Worm (Caenorhabditis elegans): ENCODE data around the gene clec-57.
A peak's percentile ranks its signal among the peaks of the same experiment; 100 is the strongest.

Gene clec-57

ce11 chrV:14421325-14421724 is 47.7 kb upstream of the clec-57 start, which contains the start of gene dhs-22:
dhs-22 (minus strand) TSS chrV:14421440.
- TF ChIP-seq ztf-3 (GFP tag; optimal IDR thresholded peaks at IDR 0.05): no peak
- no peak for TF ChIP-seq Y79H2A.3 (GFP tag; conservative IDR thresholded peaks at IDR 0.05)
- 0 out of 2 replicates have a peak, but pooled peaks have one; percentile 48 for TF ChIP-seq ceh-100 (GFP tag; IDR thresholded peaks at IDR 0.05)
- TF ChIP-seq hsf-1 (GFP tag; IDR thresholded peaks at IDR 0.05): peak; percentile 1; the same call in 1 of the 2 replicates
- peak; percentile 4 for TF ChIP-seq snpc-1.1 (tag; optimal IDR thresholded peaks at IDR 0.05; ENCODE audit: insufficient read depth)
- TF ChIP-seq ama-1 (optimal IDR thresholded peaks at IDR 0.05): no peak
- no peak for TF ChIP-seq ama-1 (GFP tag; optimal IDR thresholded peaks at IDR 0.05)
- TF ChIP-seq xnd-1 (tag; optimal IDR thresholded peaks at IDR 0.05): no peak
- no peak for TF ChIP-seq dpff-1 (tag; optimal IDR thresholded peaks at IDR 0.05)
- TF ChIP-seq hlh-12 (tag; optimal IDR thresholded peaks at IDR 0.05): no peak
- no peak for TF ChIP-seq rec-8 (tag; optimal IDR thresholded peaks at IDR 0.05)
- no peak for TF ChIP-seq bed-1 (GFP tag; IDR thresholded peaks at IDR 0.05)
- no peak for TF ChIP-seq ztf-6 (GFP tag; IDR thresholded peaks at IDR 0.05)
- no peak for TF ChIP-seq sea-2 (GFP tag; IDR thresholded peaks at IDR 0.05)
- TF ChIP-seq hmg-1.2 (GFP tag; IDR thresholded peaks at IDR 0.05): 0 out of 2 replicates have a peak, but pooled peaks have one; percentile 17
- no peak for TF ChIP-seq mxl-1 (tag; optimal IDR thresholded peaks at IDR 0.05)
- no peak for TF ChIP-seq K11D2.4 (GFP tag; IDR thresholded peaks at IDR 0.05)
- TF ChIP-seq F57C9.4 (tag; optimal IDR thresholded peaks at IDR 0.05): no peak
- no peak for TF ChIP-seq F22D6.2 (tag; optimal IDR thresholded peaks at IDR 0.05)
- TF ChIP-seq cebp-1 (GFP tag; IDR thresholded peaks at IDR 0.05): peak; percentile 57; the same call in 1 of the 2 replicates
- peak; percentile 73 for TF ChIP-seq cebp-1 (tag; optimal IDR thresholded peaks at IDR 0.05)
- no peak for TF ChIP-seq fkh-3 (tag; optimal IDR thresholded peaks at IDR 0.05)
- no peak for TF ChIP-seq snpc-3.4 (tag; optimal IDR thresholded peaks at IDR 0.05)
- no peak for TF ChIP-seq mcd-1 (GFP tag; IDR thresholded peaks at IDR 0.05)
- no peak for TF ChIP-seq die-1 (tag; optimal IDR thresholded peaks at IDR 0.05)
- peak; percentile 55 for TF ChIP-seq madf-6 (GFP tag; IDR thresholded peaks at IDR 0.05)

ce11 chrV:14422317-14422716 is 46.7 kb upstream of the clec-57 start, which contains the start of gene pas-1:
pas-1 (minus strand) TSS chrV:14422618.
- no peak for TF ChIP-seq ceh-27 (GFP tag; optimal IDR thresholded peaks at IDR 0.05)
- peak; percentile 37; the same call in 1 of the 2 replicates for TF ChIP-seq mcd-1 (GFP tag; IDR thresholded peaks at IDR 0.05)
- 0 out of 2 replicates have a peak, but pooled peaks have one; percentile 24 for TF ChIP-seq hmg-1.2 (GFP tag; IDR thresholded peaks at IDR 0.05)
- TF ChIP-seq F10E7.11 (tag; optimal IDR thresholded peaks at IDR 0.05): no peak
- TF ChIP-seq lin-26 (GFP tag; IDR thresholded peaks at IDR 0.05): peak; percentile 52; the same call in 1 of the 2 replicates
- TF ChIP-seq ztf-25 (GFP tag; IDR thresholded peaks at IDR 0.05): 0 out of 2 replicates have a peak, but pooled peaks have one; percentile 19
- 0 out of 2 replicates have a peak, but pooled peaks have one; percentile 18 for TF ChIP-seq F39B2.1 (GFP tag; IDR thresholded peaks at IDR 0.05)
- 0 out of 2 replicates have a peak, but pooled peaks have one; percentile 30 for TF ChIP-seq hsf-1 (GFP tag; IDR thresholded peaks at IDR 0.05)
- TF ChIP-seq F52B5.7 (tag; optimal IDR thresholded peaks at IDR 0.05): no peak
- TF ChIP-seq nfyb-1 (GFP tag; IDR thresholded peaks at IDR 0.05): peak; percentile 18; the same call in 1 of the 2 replicates
- peak; percentile 17 for TF ChIP-seq athp-1 (tag; optimal IDR thresholded peaks at IDR 0.05)
- TF ChIP-seq madf-6 (GFP tag; IDR thresholded peaks at IDR 0.05): peak; percentile 49
- TF ChIP-seq madf-3 (GFP tag; IDR thresholded peaks at IDR 0.05): peak; percentile 74; the same call in 1 of the 2 replicates
- TF ChIP-seq Y53G8AR.9 (GFP tag; conservative IDR thresholded peaks at IDR 0.05): peak; percentile 39; the same call in 1 of the 2 replicates
- 0 out of 2 replicates have a peak, but pooled peaks have one; percentile 46 for TF ChIP-seq B0336.3 (GFP tag; IDR thresholded peaks at IDR 0.05)
- no peak for TF ChIP-seq K12H6.12 (tag; optimal IDR thresholded peaks at IDR 0.05)
- TF ChIP-seq bed-1 (GFP tag; IDR thresholded peaks at IDR 0.05): 0 out of 2 replicates have a peak, but pooled peaks have one; percentile 40
- peak; percentile 72; the same call in 1 of the 2 replicates for TF ChIP-seq ekl-4 (GFP tag; IDR thresholded peaks at IDR 0.05)
- no peak for TF ChIP-seq attf-6 (GFP tag; IDR thresholded peaks at IDR 0.05)
- peak; percentile 57 for TF ChIP-seq chd-7 (tag; optimal IDR thresholded peaks at IDR 0.05)
- TF ChIP-seq pbrm-1 (GFP tag; IDR thresholded peaks at IDR 0.05): 0 out of 2 replicates have a peak, but pooled peaks have one; percentile 25
- no peak for TF ChIP-seq B0035.1 (tag; optimal IDR thresholded peaks at IDR 0.05)
- TF ChIP-seq zfh-2 (GFP tag; conservative IDR thresholded peaks at IDR 0.05): 0 out of 2 replicates have a peak, but pooled peaks have one; percentile 16

Measured in whole organism, young adult.